Worm (Caenorhabditis elegans) whole organism, L2 larva: ENCODE measurements around the gene melo-3.

ENCODE experiments used
- C34F6.9 ChIP-seq: fragments of 150-350 bp; optimal IDR thresholded peaks from 2 replicates; lab custom pipeline; 2014; ENCODE audit warnings: missing biosample characterization, missing genetic modification characterization
- F13H6.1 ChIP-seq: sonication (generic microtip); optimal IDR thresholded peaks from 2 replicates; lab custom pipeline; 2016; ENCODE audit warnings: missing genetic modification characterization, missing compliant biosample characterization
- R02D3.7 ChIP-seq: fragments of 150-350 bp; optimal IDR thresholded peaks from 2 replicates; lab custom pipeline; 2014; ENCODE audit warnings: missing biosample characterization, missing genetic modification characterization
- alr-1 ChIP-seq: fragments of 150-350 bp; optimal IDR thresholded peaks from 2 replicates; lab custom pipeline; 2014; ENCODE audit warnings: missing biosample characterization, missing genetic modification characterization
- ama-1 ChIP-seq: fragments of 150-350 bp; optimal IDR thresholded peaks from 2 replicates; lab custom pipeline; 2018; ENCODE audit warnings: inconsistent platforms
- blmp-1 ChIP-seq: sonication (generic microtip); optimal IDR thresholded peaks from 2 replicates; lab custom pipeline; 2017; ENCODE audit warnings: missing genetic modification characterization, mild to moderate bottlenecking, missing compliant biosample characterization, antibody characterized with exemption, moderate library complexity; ENCODE audit not compliant: insufficient read depth
- ceh-82 ChIP-seq: fragments of 150-350 bp; optimal IDR thresholded peaks from 2 replicates; lab custom pipeline; 2014; ENCODE audit warnings: missing biosample characterization, missing genetic modification characterization
- dmd-4 ChIP-seq: sonication (generic microtip); optimal IDR thresholded peaks from 2 replicates; lab custom pipeline; 2017; ENCODE audit warnings: missing biosample characterization, missing genetic modification characterization
- elt-3 ChIP-seq: sonication (generic microtip); optimal IDR thresholded peaks from 2 replicates; lab custom pipeline; 2017; ENCODE audit warnings: missing biosample characterization, missing genetic modification characterization
- gmeb-1 ChIP-seq: fragments of 150-350 bp; optimal IDR thresholded peaks from 2 replicates; lab custom pipeline; 2014; ENCODE audit warnings: missing biosample characterization, missing genetic modification characterization
- lin-11 ChIP-seq: fragments of 150-350 bp; sonication (generic microtip); optimal IDR thresholded peaks from 2 replicates; lab custom pipeline; 2014; ENCODE audit warnings: missing biosample characterization, missing genetic modification characterization, inconsistent platforms, mixed read lengths
- lin-39 ChIP-seq: fragments of 150-350 bp; optimal IDR thresholded peaks from 2 replicates; lab custom pipeline; 2014; ENCODE audit warnings: missing biosample characterization, missing genetic modification reagents, missing genetic modification characterization
- lsy-2 ChIP-seq, 2 experiments: fragments of 150-350 bp in 1 of 2; sonication (generic microtip) in 1 of 2; optimal IDR thresholded peaks; 2 replicates each; lab custom pipeline; 2014 to 2017; ENCODE audit warnings: missing biosample characterization in 2 of 2, missing genetic modification characterization in 2 of 2
- mab-5 ChIP-seq: fragments of 150-350 bp; optimal IDR thresholded peaks from 2 replicates; lab custom pipeline; 2014; ENCODE audit warnings: missing biosample characterization, missing genetic modification characterization
- mdl-1 ChIP-seq, 2 experiments: fragments of 150-350 bp in 1 of 2; sonication (generic microtip) in 1 of 2; optimal IDR thresholded peaks; 2 replicates each; lab custom pipeline; 2017; ENCODE audit warnings: missing biosample characterization in 2 of 2, missing genetic modification characterization in 2 of 2
- nhr-10 ChIP-seq: sonication (generic microtip); optimal IDR thresholded peaks from 2 replicates; lab custom pipeline; 2017; ENCODE audit warnings: missing biosample characterization, missing genetic modification characterization
- nhr-12 ChIP-seq: fragments of 150-350 bp; optimal IDR thresholded peaks from 2 replicates; lab custom pipeline; 2014; ENCODE audit warnings: missing biosample characterization, missing genetic modification characterization
- nhr-129 ChIP-seq: fragments of 150-350 bp; optimal IDR thresholded peaks from 2 replicates; lab custom pipeline; 2014; ENCODE audit warnings: missing biosample characterization, missing genetic modification characterization
- nhr-25 ChIP-seq: fragments of 150-350 bp; sonication (generic microtip); optimal IDR thresholded peaks from 3 replicates; lab custom pipeline; 2014; ENCODE audit warnings: missing biosample characterization, missing genetic modification characterization
- skn-1 ChIP-seq: sonication (generic microtip); optimal IDR thresholded peaks from 2 replicates; lab custom pipeline; 2017; ENCODE audit warnings: missing biosample characterization, missing genetic modification characterization
- sma-3 ChIP-seq: sonication (generic microtip); optimal IDR thresholded peaks from 2 replicates; lab custom pipeline; 2016; ENCODE audit warnings: missing genetic modification reagents, missing genetic modification characterization, missing compliant biosample characterization
- sma-9 ChIP-seq, 2 experiments: fragments of 150-350 bp in 1 of 2; sonication (generic microtip) in 1 of 2; optimal IDR thresholded peaks; 2 replicates each; lab custom pipeline; 2014 to 2016; ENCODE audit warnings: missing genetic modification characterization in 2 of 2, mild to moderate bottlenecking in 1 of 2, missing biosample characterization in 1 of 2, missing compliant biosample characterization in 1 of 2, missing genetic modification reagents in 1 of 2, moderate library complexity in 1 of 2
- snpc-4 ChIP-seq: fragments of 150-350 bp; optimal IDR thresholded peaks from 2 replicates; lab custom pipeline; 2014; ENCODE audit warnings: missing biosample characterization, missing genetic modification characterization
- unc-39 ChIP-seq: fragments of 150-350 bp; optimal IDR thresholded peaks from 2 replicates; lab custom pipeline; 2014; ENCODE audit warnings: missing biosample characterization, missing genetic modification characterization
- unc-55 ChIP-seq: fragments of 150-350 bp; sonication (generic microtip); optimal IDR thresholded peaks from 3 replicates; lab custom pipeline; 2014; ENCODE audit warnings: missing biosample characterization, missing genetic modification reagents, missing genetic modification characterization
- unc-62 ChIP-seq: fragments of 150-350 bp; optimal IDR thresholded peaks from 2 replicates; lab custom pipeline; 2014; ENCODE audit warnings: missing biosample characterization, missing genetic modification reagents, missing genetic modification characterization
- zag-1 ChIP-seq: fragments of 150-350 bp; optimal IDR thresholded peaks from 2 replicates; lab custom pipeline; 2014; ENCODE audit warnings: missing biosample characterization, missing genetic modification characterization
- ztf-1 ChIP-seq: fragments of 200-800 bp; sonication (Bioruptor generic); conservative IDR thresholded peaks from 2 replicates; pipeline ENCODE4 v1.3.6; 2022; ENCODE audit warnings: missing genetic modification characterization, missing compliant biosample characterization
- ztf-4 ChIP-seq: fragments of 150-350 bp; optimal IDR thresholded peaks from 2 replicates; lab custom pipeline; 2014; ENCODE audit warnings: missing biosample characterization, missing genetic modification characterization

Gene melo-3

DNA sequence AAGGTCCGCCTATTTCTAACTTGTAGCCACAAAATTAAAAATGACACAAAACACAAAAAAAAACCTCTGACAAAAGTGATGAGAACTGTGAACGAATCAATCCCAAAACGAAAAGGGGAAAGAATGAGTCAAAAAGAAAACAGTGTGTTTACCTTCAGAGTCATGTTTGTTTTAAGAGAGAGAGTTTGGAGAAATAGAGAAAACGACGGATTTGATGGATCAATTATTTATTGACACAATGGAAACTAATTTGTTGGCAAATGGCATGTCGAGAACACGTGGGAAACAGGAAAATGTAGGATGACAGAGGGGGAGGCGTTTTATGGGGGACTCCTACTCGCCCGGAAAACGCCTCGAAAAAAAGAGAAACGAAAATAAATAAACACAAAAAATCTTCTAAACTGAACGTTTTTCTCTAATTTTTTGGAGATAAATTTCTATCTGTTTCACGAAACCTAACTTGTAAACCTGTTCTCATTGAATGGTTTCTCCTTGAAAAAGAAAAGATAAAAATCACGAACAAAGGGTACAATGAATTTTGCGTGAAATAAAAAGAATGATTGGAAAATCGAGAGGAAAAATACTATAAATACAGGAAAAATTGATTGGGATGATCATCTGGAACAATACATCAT is 19.8 kb downstream of the melo-3 start:
- TF ChIP-seq F13H6.1 (tag; lab: Kevin White, UChicago) (peak; percentile 4), alr-1 (tag; lab: Kevin White, UChicago) (no peak), blmp-1 (no peak), nhr-129 (tag; lab: Kevin White, UChicago) (peak; percentile 31)

DNA sequence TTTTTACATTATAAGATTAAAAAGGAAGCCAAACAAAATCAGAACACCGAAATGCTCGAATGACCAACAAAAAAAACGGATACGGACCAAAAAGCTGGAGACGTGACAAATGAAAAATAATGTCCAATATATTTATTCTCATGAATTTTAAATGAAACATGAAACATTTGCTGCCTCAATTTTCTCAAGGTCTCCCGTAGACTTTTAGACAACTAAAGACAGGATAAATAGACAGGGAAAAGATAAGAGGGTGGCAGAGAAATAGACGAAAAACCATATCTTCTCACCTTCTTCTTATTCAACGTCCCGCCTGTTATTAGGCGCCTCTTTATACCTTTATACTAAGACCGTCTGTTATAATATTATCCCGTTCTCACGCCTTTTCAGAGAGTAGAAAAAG is 20.9 kb downstream of the melo-3 start:
- TF ChIP-seq sma-9 (GFP tag; optimal IDR thresholded peaks at IDR 0.05; lab: Kevin White, UChicago) = peak; percentile 33
- TF ChIP-seq sma-9 (tag; optimal IDR thresholded peaks at IDR 0.05; lab: Kevin White, UChicago) = no peak
- no peak for TF ChIP-seq ztf-1

- TF ChIP-seq unc-55 (no peak), alr-1 (tag; lab: Kevin White, UChicago) (no peak), zag-1 (no peak), C34F6.9 (tag; lab: Kevin White, UChicago) (no peak), elt-3 (tag; lab: Kevin White, UChicago) (no peak), ama-1 (lab: Kevin White, UChicago) (no peak), ztf-4 (tag; lab: Kevin White, UChicago) (no peak)
Observed at ce11 chrV:15014164-15014563, 22.5 kb downstream of the melo-3 start, which contains the start of gene obr-2. TSS of gene obr-2 (minus strand) at chrV:15014264.

DNA sequence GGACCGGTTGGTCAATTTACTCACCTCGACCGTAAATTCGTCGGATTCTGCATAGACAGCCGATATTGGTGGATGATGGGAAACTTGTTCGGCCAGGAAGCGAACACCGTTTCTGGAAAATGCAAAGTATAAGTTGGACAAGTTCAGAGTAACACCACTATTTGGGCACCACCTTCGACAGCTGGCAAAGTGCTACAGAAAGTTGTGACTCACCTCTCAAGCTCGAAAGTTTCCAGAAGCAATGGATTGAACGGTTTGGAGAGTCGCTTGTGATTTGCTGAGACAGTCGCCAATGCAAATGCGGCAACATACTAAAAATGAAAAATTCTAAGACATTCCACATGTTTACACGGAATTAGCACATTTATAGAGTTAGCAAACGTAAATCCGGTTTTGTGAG is 23.3 kb downstream of the melo-3 start:
- TF ChIP-seq sma-3 (GFP tag; lab: Kevin White, UChicago) (no peak), snpc-4 (tag; lab: Kevin White, UChicago) (no peak), unc-39 (no peak), R02D3.7 (tag; lab: Kevin White, UChicago) (no peak), nhr-10 (tag; lab: Kevin White, UChicago) (no peak), elt-3 (tag; lab: Kevin White, UChicago) (no peak), ceh-82 (tag; lab: Kevin White, UChicago) (no peak), unc-55 (no peak), F13H6.1 (tag; lab: Kevin White, UChicago) (no peak), gmeb-1 (tag; lab: Kevin White, UChicago) (no peak), blmp-1 (no peak), lsy-2 (tag; optimal IDR thresholded peaks at IDR 0.05; lab: Kevin White, UChicago) (no peak), lin-39 (tag; lab: Kevin White, UChicago) (no peak)

ce11 chrV:15012542-15013301 is 23.9 kb downstream of the melo-3 start:
- TF ChIP-seq nhr-12 (tag; lab: Kevin White, UChicago) (no peak), mdl-1 (tag; optimal IDR thresholded peaks at IDR 0.05; lab: Kevin White, UChicago) (no peak), dmd-4 (tag; lab: Kevin White, UChicago) (no peak), sma-9 (GFP tag; optimal IDR thresholded peaks at IDR 0.05; lab: Kevin White, UChicago) (peak; percentile 27), sma-9 (tag; optimal IDR thresholded peaks at IDR 0.05; lab: Kevin White, UChicago) (no peak), lin-39 (tag; lab: Kevin White, UChicago) (no peak), nhr-129 (tag; lab: Kevin White, UChicago) (peak; percentile 50), nhr-25 (tag; lab: Kevin White, UChicago) (peak; percentile 18), alr-1 (tag; lab: Kevin White, UChicago) (no peak), unc-62 (GFP tag; lab: Kevin White, UChicago) (no peak), mab-5 (tag; lab: Kevin White, UChicago) (no peak), snpc-4 (tag; lab: Kevin White, UChicago) (no peak), ama-1 (lab: Kevin White, UChicago) (peak; percentile 8), skn-1 (tag; lab: Kevin White, UChicago) (no peak), F13H6.1 (tag; lab: Kevin White, UChicago) (peak; percentile 24), unc-39 (no peak), unc-55 (peak; percentile 8), lsy-2 (tag; optimal IDR thresholded peaks at IDR 0.05; lab: Kevin White, UChicago) (no peak), R02D3.7 (tag; lab: Kevin White, UChicago) (no peak), blmp-1 (peak; percentile 6), lin-11 (tag; lab: Kevin White, UChicago) (peak; percentile 7)
